Fruit fly (Drosophila melanogaster) whole organism, larva: ENCODE results near the gene MnM.

ENCODE experiments used
- noc ChIP-seq: fragments of 200-800 bp; sonication (Bioruptor generic); optimal IDR thresholded peaks from 3 replicates; lab custom pipeline; 2019; ENCODE audit warnings: missing biosample characterization, mild to moderate bottlenecking, missing genetic modification characterization, moderate library complexity

MnM gene

DNA sequence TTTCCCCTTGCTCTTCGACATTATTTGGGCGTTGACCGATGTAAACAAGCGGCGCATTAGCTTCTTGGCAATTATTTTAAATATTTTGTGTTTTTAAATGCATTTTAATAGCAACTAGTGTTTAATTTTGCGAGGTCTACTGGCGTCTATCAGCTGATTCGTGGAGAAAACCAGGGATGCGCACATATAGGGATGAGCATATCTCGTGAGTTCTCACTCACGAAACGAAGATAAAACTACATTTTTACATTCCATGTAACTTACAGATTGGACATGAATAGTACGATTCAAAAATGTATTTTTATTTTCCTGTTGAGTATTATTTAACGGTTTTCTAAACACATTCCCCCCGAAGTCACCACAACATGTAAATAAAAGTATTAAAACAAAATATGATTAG is 19.1 kb upstream of the MnM start, which contains the start of gene CG14966:
CG14966 (minus strand) TSS at position 168 of the 400 bp plus-strand sequence.
- no peak for TF ChIP-seq noc

DNA sequence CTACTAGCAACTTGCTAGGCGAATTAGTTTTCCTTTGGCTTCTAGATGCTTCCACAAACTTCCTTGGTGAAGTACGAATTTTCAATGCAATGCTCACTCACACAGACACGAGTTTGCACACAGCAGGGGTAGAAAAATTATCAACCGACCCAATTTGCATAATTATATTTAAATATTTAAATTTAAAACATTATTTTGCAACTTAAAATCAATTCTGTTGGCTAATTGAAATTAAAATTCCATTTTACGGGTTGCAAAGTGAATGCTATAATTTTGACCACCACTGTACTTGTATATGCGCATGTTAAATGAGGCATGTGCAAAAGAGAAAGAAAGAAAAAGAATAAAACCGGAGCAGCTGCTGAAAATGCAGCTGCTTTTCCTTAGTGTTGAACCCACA is 15.7 kb upstream of the MnM start:
- peak; percentile 93 for TF ChIP-seq noc

- TF ChIP-seq noc = peak; percentile 87
Measured at dm6 chr3L:3192912-3193311, 14.5 kb upstream of the MnM start, which contains the start of gene Hsp83. Gene Hsp83 (plus strand): TSS chr3L:3192969.

DNA sequence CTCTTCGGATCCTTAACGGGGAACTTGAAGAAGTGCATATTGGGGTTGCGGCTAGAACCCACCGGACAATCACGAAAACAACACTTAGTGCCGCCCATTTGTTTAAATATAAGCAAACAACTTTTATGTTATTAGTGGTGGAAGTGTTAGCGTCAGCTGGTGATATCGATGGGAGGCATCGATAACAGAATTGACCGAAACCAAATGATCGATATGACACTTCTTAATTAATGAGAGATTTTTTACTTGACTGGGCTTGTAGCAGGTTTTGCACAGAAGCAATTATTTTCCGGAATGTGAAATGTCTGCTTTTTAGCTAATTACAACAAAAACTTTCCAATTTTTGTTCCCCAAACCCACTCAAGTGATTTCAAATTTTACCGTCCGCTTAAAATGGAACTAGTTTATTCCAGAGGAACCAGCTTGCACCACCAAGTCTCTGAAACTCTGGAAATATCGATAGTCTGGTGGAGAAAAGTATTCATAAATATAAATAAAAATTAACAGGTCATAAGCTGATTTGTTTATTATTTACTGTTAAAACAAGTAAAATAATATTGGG is 14.0 kb upstream of the MnM start, which contains the start of gene CG14965:
CG14965 (minus strand) TSS at position 159 of the 562 bp plus-strand sequence.
- no peak for TF ChIP-seq noc

- no peak for TF ChIP-seq noc
Measured at dm6 chr3L:3189647-3190046, 11.3 kb upstream of the MnM start, which contains the start of the genes CG42525 and CG14958. Gene CG42525 (minus strand): TSS chr3L:3189747. Gene CG14958 (plus strand): TSS chr3L:3189978.

DNA sequence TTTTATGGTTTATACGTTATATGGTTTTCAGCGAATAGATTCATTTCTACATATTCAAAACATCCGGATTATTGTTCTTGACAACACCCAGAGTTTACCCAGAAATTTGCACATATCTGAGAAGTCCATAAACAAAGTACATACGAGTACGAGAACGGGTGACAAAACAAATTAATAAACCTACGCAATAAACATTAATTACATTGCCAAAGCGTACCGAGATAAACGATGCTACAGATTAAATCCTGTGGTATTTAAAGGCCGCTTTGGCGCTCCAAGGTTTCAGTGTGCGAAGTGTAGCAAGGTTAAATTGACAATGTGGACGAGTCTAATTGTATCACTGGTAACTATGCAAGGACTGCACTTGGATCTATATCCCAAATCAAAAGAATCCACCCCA is 8.9 kb upstream of the MnM start, which contains the start of gene CG14957:
CG14957 (plus strand) TSS at position 301 of the 400 bp plus-strand sequence.
- TF ChIP-seq noc = peak; percentile 39

DNA sequence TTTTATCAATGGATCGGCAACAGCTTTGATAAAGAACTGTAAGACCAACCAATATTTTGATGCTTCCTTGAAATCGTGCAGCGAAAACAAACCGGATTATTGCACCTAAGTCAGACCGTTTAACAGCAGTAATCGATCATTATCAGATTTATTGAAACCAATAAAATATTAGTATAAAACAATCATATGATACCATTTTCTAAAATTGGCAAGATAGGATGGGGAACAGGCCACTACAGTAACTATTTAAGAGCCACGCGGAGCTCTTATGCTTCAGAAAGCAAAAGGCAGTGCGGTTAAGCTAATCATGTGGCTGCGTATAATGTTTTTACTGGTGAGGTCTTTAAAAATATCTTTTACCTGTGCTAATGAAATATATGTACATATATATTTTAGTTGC is 8.0 kb upstream of the MnM start, which contains the start of gene CG32284:
CG32284 (plus strand) TSS at position 301 of the 400 bp plus-strand sequence.
- TF ChIP-seq noc = no peak

DNA sequence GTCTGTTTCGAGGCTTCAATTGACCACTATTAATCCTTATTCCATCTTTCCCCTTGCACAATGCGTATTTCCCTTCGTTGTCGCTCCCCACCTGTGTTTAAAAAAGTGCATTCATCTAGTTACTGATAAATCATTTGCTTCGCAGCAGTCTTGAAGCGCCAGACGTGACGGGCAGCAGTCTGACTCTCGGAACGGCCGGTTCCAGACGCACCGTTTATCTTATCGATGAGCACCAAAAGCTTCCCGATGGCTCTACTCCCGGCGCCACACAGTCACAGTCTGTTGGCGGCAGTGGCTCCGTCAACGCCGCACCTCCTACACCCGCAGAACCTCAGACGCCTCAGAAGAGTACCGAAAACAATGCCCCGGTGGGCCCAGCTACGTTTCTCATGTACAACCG is 5.7 kb upstream of the MnM start, which contains the start of gene CG42494:
CG42494 (plus strand) TSS at position 301 of the 400 bp plus-strand sequence.
- TF ChIP-seq noc = no peak

dm6 chr3L:3179474-3179873 is 1.1 kb upstream of the MnM start:
- TF ChIP-seq noc = peak; percentile 84

DNA sequence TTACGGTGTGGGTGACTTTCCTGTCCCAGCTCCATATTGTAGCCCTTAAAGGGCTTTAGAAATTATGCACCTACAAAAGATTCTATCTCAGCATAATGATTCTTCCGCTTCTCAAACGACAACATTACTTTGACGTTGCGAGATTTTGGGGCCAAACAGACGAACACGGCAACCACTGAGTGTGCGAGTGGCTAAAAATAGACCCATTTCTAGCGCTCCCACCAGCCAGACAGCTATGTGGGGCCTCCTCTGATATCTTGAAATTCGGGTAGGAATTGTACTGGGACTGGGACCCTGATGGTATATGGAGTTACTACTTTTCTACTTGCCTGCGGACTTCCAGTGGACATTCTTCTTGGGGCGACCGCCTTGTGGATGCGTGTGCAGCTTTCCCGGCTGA is 508 bp downstream of the MnM start:
- TF ChIP-seq noc = no peak

DNA sequence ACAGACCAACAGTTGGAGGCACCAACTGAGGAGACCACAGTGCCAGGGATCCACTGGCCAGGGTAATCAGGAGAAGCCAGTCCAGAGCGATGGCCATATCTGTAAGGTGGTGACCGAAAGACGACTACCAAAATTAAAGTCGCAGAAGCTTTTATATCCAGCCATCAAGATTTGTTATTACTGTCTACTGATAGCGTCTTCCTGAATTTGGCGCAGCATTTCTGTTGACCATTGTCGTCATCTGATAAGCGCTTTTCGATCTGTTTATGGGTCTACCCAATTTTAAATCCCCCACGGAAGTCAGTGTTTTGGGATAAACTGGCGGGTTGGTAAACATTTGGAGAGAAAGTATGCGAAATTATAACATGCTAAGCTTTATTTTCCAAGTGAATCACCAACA is 5.9 kb downstream of the MnM start, which contains the start of gene CG14963:
CG14963 (minus strand) TSS at position 101 of the 400 bp plus-strand sequence.
- TF ChIP-seq noc = no peak

DNA sequence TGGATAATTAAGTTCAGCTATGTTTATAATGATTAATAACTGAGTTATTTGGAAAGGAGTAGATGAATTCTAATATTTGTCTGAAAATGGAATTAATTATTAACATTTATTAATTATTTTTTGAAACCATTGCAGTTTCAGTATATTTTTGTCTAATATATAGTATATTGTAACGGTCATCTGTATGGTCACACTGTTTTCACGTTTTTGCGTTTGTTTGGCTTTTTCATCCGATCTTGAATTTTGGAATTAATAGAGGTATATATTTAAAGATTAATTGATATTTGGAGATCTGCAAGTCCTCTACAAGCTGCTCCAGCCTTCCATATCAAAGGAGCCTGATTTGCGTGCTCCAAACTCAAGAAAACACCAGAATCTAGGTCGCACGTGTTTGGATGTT is 9.3 kb downstream of the MnM start, which contains the start of the genes CG32278 and CG32281:
CG32278 (plus strand) TSS at position 180 of the 400 bp plus-strand sequence.
CG32281 (plus strand) TSS at position 269 of the 400 bp plus-strand sequence.
- no peak for TF ChIP-seq noc

DNA sequence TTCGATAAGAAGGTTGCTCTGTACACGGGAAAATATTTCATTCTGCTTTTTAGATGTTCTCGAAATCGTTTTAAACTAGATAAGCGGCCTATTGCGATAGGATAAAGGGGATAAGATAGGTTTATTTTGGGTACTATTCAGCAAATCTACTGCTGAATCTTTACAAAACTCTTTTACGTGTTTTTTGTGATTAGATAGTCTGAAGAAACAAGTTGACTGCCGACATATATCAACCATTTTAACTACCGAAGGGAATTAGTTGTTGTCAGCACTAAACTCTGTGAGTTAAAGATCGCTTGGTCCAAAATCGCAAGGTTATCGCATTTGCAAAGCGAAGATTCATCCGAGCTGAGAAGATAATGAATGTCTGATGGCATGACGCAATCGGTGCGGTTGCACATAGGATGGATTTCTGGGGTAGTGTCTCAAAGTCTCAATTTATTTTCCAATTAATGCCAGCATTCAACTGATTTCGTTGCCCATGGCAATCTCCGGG is 12.1 kb downstream of the MnM start, which contains the start of gene Asciz:
Asciz (minus strand) TSS at position 51 of the 496 bp plus-strand sequence.
- no peak for TF ChIP-seq noc

DNA sequence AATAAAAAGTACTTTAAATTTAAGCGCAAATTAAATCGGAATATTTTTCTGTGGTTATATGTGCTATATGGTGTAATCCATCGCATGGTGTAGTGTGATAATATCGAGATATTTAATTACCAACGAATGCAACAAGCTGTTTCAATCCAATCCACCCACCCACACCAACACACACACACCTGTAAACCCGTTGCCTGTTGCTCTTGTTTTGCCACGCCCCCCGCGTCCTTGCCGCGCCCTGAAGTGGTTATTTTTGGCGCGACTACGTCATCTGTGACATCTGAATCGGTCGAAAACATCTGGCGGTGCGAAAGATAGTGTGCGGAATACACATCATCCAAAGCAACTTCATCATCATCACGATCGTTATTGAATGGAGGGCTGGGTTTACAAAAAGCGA is 13.0 kb downstream of the MnM start:
- no peak for TF ChIP-seq noc

- TF ChIP-seq noc = peak; percentile 36
Measured at dm6 chr3L:3164951-3165350, 13.4 kb downstream of the MnM start, which contains the start of gene CG32280. Gene CG32280 (plus strand): TSS chr3L:3165181.

dm6 chr3L:3162584-3162983 is 15.8 kb downstream of the MnM start:
- no peak for TF ChIP-seq noc

DNA sequence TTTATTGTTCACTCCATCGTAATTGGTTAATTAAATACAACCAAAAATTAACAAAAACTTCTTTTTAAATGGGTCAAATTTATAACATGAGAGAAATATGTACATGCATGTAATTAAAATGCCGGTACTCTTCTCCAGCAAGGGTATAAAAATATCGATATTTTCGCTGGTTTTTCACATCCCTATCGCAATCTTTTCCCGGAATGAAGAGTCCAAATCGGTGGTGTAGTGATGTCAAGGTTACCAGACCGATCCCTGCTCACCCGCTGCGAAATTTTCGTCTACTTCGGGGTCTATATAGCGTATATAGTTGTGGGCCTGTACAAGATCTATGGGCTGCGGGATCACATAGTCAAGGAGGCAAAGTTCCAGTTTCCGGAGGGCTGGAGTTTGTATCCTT is 16.4 kb downstream of the MnM start, which contains the start of gene rasp:
rasp (plus strand) TSS at position 213 of the 400 bp plus-strand sequence.
- no peak for TF ChIP-seq noc
